Worm (Caenorhabditis elegans): ENCODE data around the gene pho-13.

ce11 chrII:8814231-8814630, 7.4 kb upstream of the pho-13 start:
- TF ChIP-seq him-1 (tag; optimal IDR thresholded peaks at IDR 0.05) (no peak), dao-5 (tag; optimal IDR thresholded peaks at IDR 0.05) (no peak)

All from whole organism, L4/young adult.